Fruit fly (Drosophila melanogaster) whole organism, embryonic: Measurements from ENCODE around the gene CG3862.

Experiments used
- ATbp ChIP-seq: fragments of 200-800 bp; sonication (Bioruptor generic); optimal IDR thresholded peaks from 2 replicates; lab custom pipeline; 2017; ENCODE audit warnings: missing biosample characterization, mild to moderate bottlenecking, missing genetic modification characterization, missing genetic modification reagents
- Abd-B ChIP-seq: fragments of 200-800 bp; sonication (Bioruptor generic); optimal IDR thresholded peaks from 2 replicates; lab custom pipeline; 2018; ENCODE audit warnings: missing biosample characterization, mild to moderate bottlenecking, missing genetic modification characterization, moderate library complexity
- Awh ChIP-seq: fragments of 200-800 bp; sonication (Bioruptor generic); IDR thresholded peaks from 2 replicates; pipeline ENCODE4, ENCODE4 v1.3.6; 2022; ENCODE audit warnings: missing biosample characterization, missing genetic modification characterization
- Bgb ChIP-seq: fragments of 200-800 bp; sonication (Bioruptor generic); IDR thresholded peaks from 2 replicates; pipeline ENCODE4 v1.3.6; 2022; ENCODE audit warnings: missing biosample characterization, missing genetic modification characterization; ENCODE audit not compliant: partially characterized antibody
- CG1647 ChIP-seq: fragments of 200-800 bp; sonication (Bioruptor generic); optimal IDR thresholded peaks from 3 replicates; lab custom pipeline; 2016; ENCODE audit warnings: missing biosample characterization, missing genetic modification characterization
- CG16779 ChIP-seq: fragments of 200-800 bp; sonication (Bioruptor generic); IDR thresholded peaks from 2 replicates; pipeline ENCODE4 v1.3.6; 2022; ENCODE audit warnings: missing biosample characterization, missing genetic modification characterization
- CG16813 ChIP-seq: fragments of 200-800 bp; sonication (Bioruptor generic); IDR thresholded peaks from 3 replicates; pipeline ENCODE4 v1.3.6; 2022; ENCODE audit warnings: missing biosample characterization, missing genetic modification characterization; ENCODE audit not compliant: partially characterized antibody
- CG17568 ChIP-seq: fragments of 200-800 bp; sonication (Bioruptor generic); optimal IDR thresholded peaks from 2 replicates; lab custom pipeline; 2018; ENCODE audit warnings: missing biosample characterization, mild to moderate bottlenecking, missing genetic modification characterization, moderate library complexity
- CG17912 ChIP-seq: fragments of 200-800 bp; sonication (Bioruptor generic); optimal IDR thresholded peaks from 2 replicates; lab custom pipeline; 2018; ENCODE audit warnings: missing biosample characterization, mild to moderate bottlenecking, missing genetic modification characterization
- CG1792 ChIP-seq: fragments of 200-800 bp; sonication (Bioruptor generic); optimal IDR thresholded peaks from 2 replicates; lab custom pipeline; 2016; ENCODE audit warnings: missing biosample characterization, missing genetic modification characterization
- CG30403 ChIP-seq: fragments of 200-800 bp; sonication (Bioruptor generic); optimal IDR thresholded peaks from 3 replicates; lab custom pipeline; 2016; ENCODE audit warnings: missing biosample characterization, missing genetic modification characterization
- CG31224 ChIP-seq: fragments of 200-800 bp; sonication (Bioruptor generic); IDR thresholded peaks from 2 replicates; pipeline ENCODE4 v1.3.6; 2022; ENCODE audit warnings: missing biosample characterization, missing genetic modification characterization
- CG33213 ChIP-seq: fragments of 200-800 bp; sonication (Bioruptor generic); optimal IDR thresholded peaks from 3 replicates; lab custom pipeline; 2016; ENCODE audit warnings: missing biosample characterization, missing genetic modification characterization
- CG33557 ChIP-seq: fragments of 200-800 bp; sonication (Bioruptor generic); optimal IDR thresholded peaks from 2 replicates; lab custom pipeline; 2019; ENCODE audit warnings: missing biosample characterization, mild to moderate bottlenecking, missing genetic modification characterization, moderate library complexity
- CG7357 ChIP-seq: fragments of 200-800 bp; sonication (Bioruptor generic); IDR thresholded peaks from 3 replicates; pipeline ENCODE4 v1.3.6; 2022; ENCODE audit warnings: missing biosample characterization, missing genetic modification characterization
- CG7745 ChIP-seq: fragments of 200-800 bp; sonication (Bioruptor generic); optimal IDR thresholded peaks from 2 replicates; lab custom pipeline; 2018; ENCODE audit warnings: missing biosample characterization, mild to moderate bottlenecking, missing genetic modification characterization, moderate library complexity
- CG7786 ChIP-seq: fragments of 200-800 bp; sonication (Bioruptor generic); optimal IDR thresholded peaks from 2 replicates; lab custom pipeline; 2016; ENCODE audit warnings: missing biosample characterization, missing genetic modification characterization
- CG9876 ChIP-seq: fragments of 200-800 bp; sonication (Bioruptor generic); optimal IDR thresholded peaks from 2 replicates; lab custom pipeline; 2016; ENCODE audit warnings: missing biosample characterization, missing genetic modification characterization
- Fer2 ChIP-seq: fragments of 200-800 bp; sonication (Bioruptor generic); optimal IDR thresholded peaks from 2 replicates; lab custom pipeline; 2018; ENCODE audit warnings: missing biosample characterization, mild to moderate bottlenecking, missing genetic modification characterization, moderate library complexity
- Gsc ChIP-seq: fragments of 200-800 bp; sonication (Bioruptor generic); IDR thresholded peaks from 2 replicates; pipeline ENCODE4 v1.3.6; 2022; ENCODE audit warnings: missing biosample characterization, missing genetic modification characterization
- Gug ChIP-seq: fragments of 200-800 bp; sonication (Bioruptor generic); IDR thresholded peaks from 4 replicates; pipeline ENCODE4 v1.3.6; 2022; ENCODE audit warnings: missing biosample characterization, missing genetic modification characterization
- HLH4C ChIP-seq: fragments of 200-800 bp; sonication (Bioruptor generic); IDR thresholded peaks from 3 replicates; pipeline ENCODE4 v1.3.6; 2022; ENCODE audit warnings: missing biosample characterization, missing genetic modification characterization; ENCODE audit not compliant: partially characterized antibody
- Lhr ChIP-seq: fragments of 200-800 bp; sonication (Bioruptor generic); optimal IDR thresholded peaks from 3 replicates; lab custom pipeline; 2017; ENCODE audit warnings: mild to moderate bottlenecking, missing biosample characterization, missing genetic modification reagents, missing genetic modification characterization
- Nf-YC ChIP-seq: fragments of 200-800 bp; optimal IDR thresholded peaks from 3 replicates; lab custom pipeline; 2019; ENCODE audit warnings: missing biosample characterization, mild to moderate bottlenecking, missing genetic modification characterization, moderate library complexity
- Side ChIP-seq: fragments of 200-800 bp; sonication (Bioruptor generic); optimal IDR thresholded peaks from 2 replicates; lab custom pipeline; 2016; ENCODE audit warnings: missing biosample characterization, missing genetic modification characterization
- Sin3A ChIP-seq: fragments of >200 bp; optimal IDR thresholded peaks from 2 replicates; lab custom pipeline; 2018
- Sry-δ ChIP-seq: fragments of 200-800 bp; sonication (Bioruptor generic); optimal IDR thresholded peaks from 2 replicates; lab custom pipeline; 2016; ENCODE audit warnings: missing biosample characterization, missing genetic modification characterization
- bowl ChIP-seq: fragments of 200-800 bp; sonication (Bioruptor generic); IDR thresholded peaks from 2 replicates; pipeline ENCODE4 v1.3.6; 2022; ENCODE audit warnings: missing biosample characterization, missing genetic modification characterization
- crp ChIP-seq, 2 experiments: fragments of 200-800 bp; sonication (Bioruptor generic); optimal IDR thresholded peaks; 2 replicates in 1 of 2; 3 replicates in 1 of 2; lab custom pipeline; 2017; ENCODE audit warnings: missing biosample characterization in 2 of 2, missing genetic modification characterization in 2 of 2, mild to moderate bottlenecking in 1 of 2, moderate library complexity in 1 of 2
- danr ChIP-seq: fragments of 200-800 bp; sonication (Bioruptor generic); IDR thresholded peaks from 2 replicates; pipeline ENCODE4 v1.3.6; 2022; ENCODE audit warnings: missing biosample characterization, missing genetic modification characterization
- eyg ChIP-seq: fragments of 200-800 bp; sonication (Bioruptor generic); optimal IDR thresholded peaks from 3 replicates; lab custom pipeline; 2016; ENCODE audit warnings: missing biosample characterization, missing genetic modification characterization
- fd102C ChIP-seq: fragments of 200-800 bp; sonication (Bioruptor generic); optimal IDR thresholded peaks from 2 replicates; lab custom pipeline; 2018; ENCODE audit warnings: missing biosample characterization, mild to moderate bottlenecking, missing genetic modification characterization, moderate library complexity
- fd64A ChIP-seq: fragments of 200-800 bp; sonication (Bioruptor generic); optimal IDR thresholded peaks from 3 replicates; lab custom pipeline; 2018; ENCODE audit warnings: missing biosample characterization, mild to moderate bottlenecking, missing genetic modification characterization
- hb ChIP-seq: fragments of 200-800 bp; sonication (Bioruptor generic); IDR thresholded peaks from 3 replicates; pipeline ENCODE4 v1.3.6; 2022; ENCODE audit warnings: missing biosample characterization, missing genetic modification characterization; ENCODE audit not compliant: partially characterized antibody
- her ChIP-seq: fragments of 200-800 bp; sonication (Bioruptor generic); optimal IDR thresholded peaks from 2 replicates; lab custom pipeline; 2016; ENCODE audit warnings: missing biosample characterization, missing genetic modification characterization
- kah ChIP-seq: fragments of 200-800 bp; sonication (Bioruptor generic); optimal IDR thresholded peaks from 2 replicates; lab custom pipeline; 2018; ENCODE audit warnings: missing biosample characterization, mild to moderate bottlenecking, missing genetic modification characterization
- kay ChIP-seq: fragments of 200-800 bp; sonication (Bioruptor generic); optimal IDR thresholded peaks from 2 replicates; lab custom pipeline; 2016; ENCODE audit warnings: missing biosample characterization, missing genetic modification characterization
- nau ChIP-seq: fragments of 200-800 bp; sonication (Bioruptor generic); optimal IDR thresholded peaks from 3 replicates; lab custom pipeline; 2017; ENCODE audit warnings: missing biosample characterization, mild to moderate bottlenecking, missing genetic modification characterization, missing genetic modification reagents
- nmo ChIP-seq: fragments of 200-800 bp; sonication (Bioruptor generic); optimal IDR thresholded peaks from 2 replicates; lab custom pipeline; 2018; ENCODE audit warnings: missing biosample characterization, mild to moderate bottlenecking, missing genetic modification characterization, moderate library complexity
- oc ChIP-seq: fragments of 200-800 bp; sonication (Bioruptor generic); optimal IDR thresholded peaks from 2 replicates; lab custom pipeline; 2018; ENCODE audit warnings: missing biosample characterization, mild to moderate bottlenecking, missing genetic modification characterization, moderate library complexity
- prd ChIP-seq, 3 experiments: fragments of >200 bp in 2 of 3; fragments of 200-800 bp in 1 of 3; sonication (Bioruptor generic) in 1 of 3; optimal IDR thresholded peaks in 2 of 3; IDR thresholded peaks in 1 of 3; 2 replicates in 2 of 3; 3 replicates in 1 of 3; pipeline versions ENCODE4 v1.3.6 to Lab custom; 2017 to 2022; ENCODE audit warnings: missing biosample characterization in 1 of 3, missing genetic modification characterization in 1 of 3
- pzg ChIP-seq: fragments of 200-800 bp; sonication (Bioruptor generic); optimal IDR thresholded peaks from 3 replicates; lab custom pipeline; 2018; ENCODE audit warnings: missing biosample characterization, mild to moderate bottlenecking, missing genetic modification characterization, moderate library complexity
- sim ChIP-seq: fragments of 200-800 bp; sonication (Bioruptor generic); IDR thresholded peaks from 2 replicates; pipeline ENCODE4 v1.3.6; 2022; ENCODE audit warnings: missing biosample characterization, missing genetic modification characterization
- so ChIP-seq: fragments of 200-800 bp; sonication (Bioruptor generic); IDR thresholded peaks from 3 replicates; pipeline ENCODE4 v1.3.6; 2022; ENCODE audit warnings: missing biosample characterization, missing genetic modification characterization
- sr ChIP-seq: fragments of 200-800 bp; sonication (Bioruptor generic); IDR thresholded peaks from 3 replicates; pipeline ENCODE4 v1.3.6; 2022; ENCODE audit warnings: missing biosample characterization, missing genetic modification characterization
- ssp ChIP-seq: fragments of 200-800 bp; sonication (Bioruptor generic); IDR thresholded peaks from 2 replicates; pipeline ENCODE4 v1.3.6; 2022; ENCODE audit warnings: missing biosample characterization, missing genetic modification characterization
- vfl ChIP-seq: fragments of 200-800 bp; sonication (Bioruptor generic); optimal IDR thresholded peaks from 2 replicates; lab custom pipeline; 2016; ENCODE audit warnings: missing biosample characterization, missing genetic modification characterization
- vnd ChIP-seq: fragments of 200-800 bp; sonication (Bioruptor generic); IDR thresholded peaks from 3 replicates; pipeline ENCODE4 v1.3.6; 2022; ENCODE audit warnings: missing biosample characterization, missing genetic modification characterization; ENCODE audit not compliant: partially characterized antibody

CG3862 gene

DNA sequence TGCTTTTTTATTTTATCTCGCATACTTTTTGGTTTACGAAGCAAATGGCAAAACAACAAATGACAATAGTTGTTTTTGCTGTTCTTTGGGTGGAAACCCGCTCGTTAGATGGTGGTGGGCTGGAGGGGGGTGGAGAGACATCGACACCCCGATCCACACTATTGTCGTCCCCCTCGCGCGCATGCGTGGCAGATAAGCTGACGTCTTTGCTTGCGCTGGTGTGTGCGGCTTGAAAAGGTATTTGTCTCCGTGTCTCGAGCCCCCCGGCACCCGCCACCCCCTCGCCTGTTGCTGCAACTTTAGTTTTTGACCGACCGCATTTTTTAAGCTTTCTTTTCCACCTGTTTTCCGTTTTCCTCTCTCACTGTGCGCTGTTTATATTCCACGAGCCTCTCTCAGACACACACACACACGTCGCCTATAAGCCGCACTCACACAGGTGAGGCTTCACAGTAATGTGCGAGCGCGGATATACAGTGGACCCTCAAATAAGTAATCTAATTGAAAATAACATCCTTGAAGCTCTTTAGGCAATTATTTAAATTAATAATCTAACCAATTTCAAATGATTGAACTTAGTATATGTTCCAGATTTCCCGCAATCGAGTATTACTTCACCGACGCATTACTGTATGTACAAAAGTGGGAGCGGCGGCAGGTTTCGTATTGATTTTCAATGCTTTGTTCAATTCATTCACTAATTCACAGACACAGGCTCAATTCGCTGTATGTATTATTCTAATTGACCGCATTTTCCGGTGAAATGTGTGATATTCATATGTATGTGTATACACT, 41.5 kb upstream of the CG3862 start (continued):
- TF ChIP-seq CG30403 (GFP tag; lab: Kevin White, UChicago) (peak; percentile 94), bowl (GFP tag; lab: Robert Waterston, UW) (peak; percentile 89), CG33557 (GFP tag; lab: Kevin White, UChicago) (peak; percentile 89), Nf-YC (peak; percentile 82), CG17912 (GFP tag; lab: Kevin White, UChicago) (peak; percentile 86), oc (peak; percentile 89), Sin3A (lab: Kevin White, UChicago) (no peak), sr (GFP tag; lab: Robert Waterston, UW) (peak; percentile 78; the same call in 2 of the 3 replicates), CG16779 (GFP tag; lab: Robert Waterston, UW) (peak; percentile 87), nmo (GFP tag; lab: Kevin White, UChicago) (peak; percentile 91), crp (GFP tag; optimal IDR thresholded peaks at IDR 0.05; lab: Kevin White, UChicago) (peak in 1 of 2 experiments; percentile 43), Gsc (GFP tag; lab: Robert Waterston, UW) (peak; percentile 83), Awh (peak; percentile 95), Gug (GFP tag; lab: Robert Waterston, UW) (peak; percentile 91), CG31224 (GFP tag; lab: Robert Waterston, UW) (peak; percentile 90), fd64A (GFP tag; lab: Kevin White, UChicago) (peak; percentile 71), CG1647 (GFP tag; lab: Kevin White, UChicago) (peak; percentile 85), ATbp (GFP tag; lab: Kevin White, UChicago) (peak; percentile 90), CG7745 (tag; lab: Kevin White, UChicago) (no peak), Fer2 (tag; lab: Kevin White, UChicago) (peak; percentile 89), kah (peak; percentile 84), pzg (peak; percentile 14), CG9876 (GFP tag; lab: Kevin White, UChicago) (peak; percentile 53), fd102C (GFP tag; lab: Kevin White, UChicago) (peak; percentile 62), Sry-δ (peak; percentile 37), hb (no peak), CG17568 (peak; percentile 88), her (peak; percentile 82), danr (GFP tag; lab: Robert Waterston, UW) (peak; percentile 84), CG33213 (GFP tag; lab: Kevin White, UChicago) (peak; percentile 83), HLH4C (no peak; the same call in 2 of the 3 replicates), sim (GFP tag; lab: Robert Waterston, UW) (peak; percentile 72; the same call in 1 of the 2 replicates), CG1792 (GFP tag; lab: Kevin White, UChicago) (peak; percentile 86), Lhr (GFP tag; lab: Kevin White, UChicago) (peak; percentile 63), CG7786 (GFP tag; lab: Kevin White, UChicago) (peak; percentile 88), Side (GFP tag; lab: Kevin White, UChicago) (peak; percentile 92), CG7357 (GFP tag; lab: Robert Waterston, UW) (peak; percentile 84), vnd (GFP tag; lab: Robert Waterston, UW) (no peak), so (GFP tag; lab: Robert Waterston, UW) (peak; percentile 93), kay (GFP tag; lab: Kevin White, UChicago) (peak; percentile 84), prd (optimal IDR thresholded peaks at IDR 0.05; lab: Kevin White, UChicago) (no peak), prd (GFP tag; IDR thresholded peaks at IDR 0.05; lab: Robert Waterston, UW) (peak; percentile 97), nau (GFP tag; lab: Kevin White, UChicago) (peak; percentile 74), Abd-B (peak; percentile 91), eyg (peak; percentile 83), CG16813 (GFP tag; lab: Robert Waterston, UW) (no peak), ssp (peak; percentile 86), Bgb (GFP tag; lab: Robert Waterston, UW) (peak; percentile 35; the same call in 1 of the 2 replicates), vfl (GFP tag; lab: Kevin White, UChicago) (peak; percentile 79)
